Fruit fly (Drosophila melanogaster) whole organism, embryonic: ENCODE measurements around the gene CG12009.
A peak's percentile ranks its signal among the peaks of the same experiment; 100 is the strongest.

Experiments used
- CG10147 ChIP-seq: fragments of 200-800 bp; sonication (Bioruptor generic); optimal IDR thresholded peaks from 2 replicates; lab custom pipeline; 2019; ENCODE audit warnings: missing biosample characterization, mild to moderate bottlenecking, missing genetic modification characterization, moderate library complexity
- CG1024 ChIP-seq: fragments of 200-800 bp; sonication (Bioruptor generic); IDR thresholded peaks from 2 replicates; pipeline ENCODE4 v1.3.6; 2022; ENCODE audit warnings: missing biosample characterization, missing genetic modification characterization
- CG11398 ChIP-seq: fragments of 200-800 bp; sonication (Bioruptor generic); optimal IDR thresholded peaks from 2 replicates; lab custom pipeline; 2016; ENCODE audit warnings: missing biosample characterization, missing genetic modification characterization
- CG1233 ChIP-seq: fragments of 200-800 bp; sonication (Bioruptor generic); optimal IDR thresholded peaks from 4 replicates; lab custom pipeline; 2018; ENCODE audit warnings: missing biosample characterization, mild to moderate bottlenecking, missing genetic modification characterization
- CG12744 ChIP-seq: fragments of 200-800 bp; sonication (Bioruptor generic); optimal IDR thresholded peaks from 2 replicates; lab custom pipeline; 2016; ENCODE audit warnings: missing biosample characterization, missing genetic modification characterization
- CG13424 ChIP-seq: fragments of 200-800 bp; sonication (Bioruptor generic); optimal IDR thresholded peaks from 2 replicates; lab custom pipeline; 2019; ENCODE audit warnings: missing biosample characterization, mild to moderate bottlenecking, missing genetic modification characterization, moderate library complexity
- CG14050 ChIP-seq: fragments of 200-800 bp; sonication (Bioruptor generic); IDR thresholded peaks from 3 replicates; pipeline ENCODE4 v1.3.6; 2022; ENCODE audit warnings: missing biosample characterization, missing genetic modification characterization
- CG14860 ChIP-seq: fragments of 200-800 bp; sonication (Bioruptor generic); IDR thresholded peaks from 3 replicates; pipeline ENCODE4 v1.3.6; 2022; ENCODE audit warnings: missing biosample characterization, missing genetic modification characterization; ENCODE audit not compliant: partially characterized antibody
- CG1602 ChIP-seq: fragments of 200-800 bp; sonication (Bioruptor generic); optimal IDR thresholded peaks from 3 replicates; lab custom pipeline; 2016; ENCODE audit warnings: missing biosample characterization, missing genetic modification characterization
- CG16863 ChIP-seq: fragments of 200-800 bp; sonication (Bioruptor generic); optimal IDR thresholded peaks from 3 replicates; lab custom pipeline; 2016; ENCODE audit warnings: missing biosample characterization, missing genetic modification characterization
- CG17568 ChIP-seq: fragments of 200-800 bp; sonication (Bioruptor generic); optimal IDR thresholded peaks from 2 replicates; lab custom pipeline; 2018; ENCODE audit warnings: missing biosample characterization, mild to moderate bottlenecking, missing genetic modification characterization, moderate library complexity
- CG2199 ChIP-seq: fragments of 200-800 bp; sonication (Bioruptor generic); IDR thresholded peaks from 3 replicates; pipeline ENCODE4 v1.3.6; 2022; ENCODE audit warnings: missing biosample characterization, missing genetic modification characterization
- CG4404 ChIP-seq: fragments of 200-800 bp; sonication (Bioruptor generic); IDR thresholded peaks from 2 replicates; pipeline ENCODE4 v1.3.6; 2022; ENCODE audit warnings: missing biosample characterization, missing genetic modification characterization
- CG6175 ChIP-seq: fragments of 200-800 bp; sonication (Bioruptor generic); IDR thresholded peaks from 3 replicates; pipeline ENCODE4 v1.3.6; 2022; ENCODE audit warnings: missing biosample characterization, missing genetic modification characterization
- CG6654 ChIP-seq: fragments of 200-800 bp; sonication (Bioruptor generic); optimal IDR thresholded peaks from 2 replicates; lab custom pipeline; 2017; ENCODE audit warnings: missing biosample characterization, mild to moderate bottlenecking, missing genetic modification characterization
- CG6791 ChIP-seq: fragments of 200-800 bp; sonication (Bioruptor generic); IDR thresholded peaks from 3 replicates; pipeline ENCODE4 v1.3.6; 2022; ENCODE audit warnings: missing biosample characterization, missing genetic modification characterization; ENCODE audit not compliant: partially characterized antibody
- CG8290 ChIP-seq, 3 experiments: fragments of 200-800 bp; sonication (Bioruptor generic); optimal IDR thresholded peaks; 2 replicates each; lab custom pipeline; 2016 to 2019; ENCODE audit warnings: missing biosample characterization in 3 of 3, missing genetic modification characterization in 3 of 3, mild to moderate bottlenecking in 2 of 3, moderate library complexity in 1 of 3
- CG8924 ChIP-seq: fragments of 200-800 bp; optimal IDR thresholded peaks from 3 replicates; lab custom pipeline; 2019; ENCODE audit warnings: missing biosample characterization, mild to moderate bottlenecking, missing genetic modification characterization, moderate library complexity
- CHES-1-like ChIP-seq: fragments of 200-800 bp; sonication (Bioruptor generic); optimal IDR thresholded peaks from 2 replicates; lab custom pipeline; 2016; ENCODE audit warnings: missing biosample characterization, missing genetic modification characterization
- D19A ChIP-seq: fragments of 200-800 bp; optimal IDR thresholded peaks from 3 replicates; lab custom pipeline; 2019; ENCODE audit warnings: missing biosample characterization, mild to moderate bottlenecking, missing genetic modification characterization, moderate library complexity
- Deaf1 ChIP-seq: fragments of 200-800 bp; optimal IDR thresholded peaks from 3 replicates; lab custom pipeline; 2019; ENCODE audit warnings: missing biosample characterization, mild to moderate bottlenecking, missing genetic modification characterization, moderate library complexity
- Dp ChIP-seq: fragments of 200-800 bp; sonication (Bioruptor generic); optimal IDR thresholded peaks from 2 replicates; lab custom pipeline; 2018; ENCODE audit warnings: missing biosample characterization, mild to moderate bottlenecking, missing genetic modification characterization, moderate library complexity
- Ets65A ChIP-seq: fragments of 200-800 bp; sonication (Bioruptor generic); peaks from one replicate; lab custom pipeline; 2016; ENCODE audit warnings: missing biosample characterization, missing genetic modification characterization
- H15 ChIP-seq: fragments of 200-800 bp; sonication (Bioruptor generic); IDR thresholded peaks from 3 replicates; pipeline ENCODE4 v1.3.6; 2022; ENCODE audit warnings: missing biosample characterization, missing genetic modification characterization
- HLH54F ChIP-seq: fragments of 200-800 bp; sonication (Bioruptor generic); optimal IDR thresholded peaks from 3 replicates; lab custom pipeline; 2016; ENCODE audit warnings: missing biosample characterization, missing genetic modification characterization
- Hr78 ChIP-seq, 2 experiments: fragments of 200-800 bp in 1 of 2; fragments of >200 bp in 1 of 2; sonication (Bioruptor generic) in 1 of 2; optimal IDR thresholded peaks; 2 replicates each; lab custom pipeline; 2017 to 2019; ENCODE audit warnings: missing biosample characterization in 2 of 2, missing genetic modification characterization in 2 of 2, mild to moderate bottlenecking in 1 of 2, moderate library complexity in 1 of 2
- Hsf ChIP-seq: fragments of 200-800 bp; sonication (Bioruptor generic); optimal IDR thresholded peaks from 3 replicates; lab custom pipeline; 2016; ENCODE audit warnings: missing biosample characterization, missing genetic modification characterization
- Jarid2 ChIP-seq: fragments of 200-800 bp; sonication (Bioruptor generic); optimal IDR thresholded peaks from 3 replicates; lab custom pipeline; 2017; ENCODE audit warnings: mild to moderate bottlenecking, missing biosample characterization, missing genetic modification reagents, missing genetic modification characterization
- Mrtf ChIP-seq: fragments of 200-800 bp; sonication (Bioruptor generic); IDR thresholded peaks from 3 replicates; pipeline ENCODE4 v1.3.6; 2022; ENCODE audit warnings: missing biosample characterization, missing genetic modification characterization
- NC2β ChIP-seq: fragments of 200-800 bp; sonication (Bioruptor generic); optimal IDR thresholded peaks from 2 replicates; lab custom pipeline; 2016; ENCODE audit warnings: missing biosample characterization, missing genetic modification characterization
- NK7.1 ChIP-seq: fragments of 200-800 bp; sonication (Bioruptor generic); optimal IDR thresholded peaks from 3 replicates; lab custom pipeline; 2016; ENCODE audit warnings: missing biosample characterization, missing genetic modification characterization
- Stat92E ChIP-seq, 3 experiments: fragments of >200 bp in 2 of 3; fragments of 200-800 bp in 1 of 3; sonication (Bioruptor generic) in 1 of 3; optimal IDR thresholded peaks; 2 replicates each; lab custom pipeline; 2017 to 2019; ENCODE audit warnings: missing biosample characterization in 3 of 3, missing genetic modification characterization in 3 of 3, mild to moderate bottlenecking in 1 of 3, moderate library complexity in 1 of 3
- ap ChIP-seq: fragments of 200-800 bp; sonication (Bioruptor generic); IDR thresholded peaks from 2 replicates; pipeline ENCODE4 v1.3.6; 2022; ENCODE audit warnings: missing biosample characterization, missing genetic modification characterization
- ash1 ChIP-seq: fragments of 200-800 bp; sonication (Bioruptor generic); optimal IDR thresholded peaks from 2 replicates; lab custom pipeline; 2018; ENCODE audit warnings: missing biosample characterization, mild to moderate bottlenecking, missing genetic modification characterization
- bab2 ChIP-seq: fragments of 200-800 bp; sonication (Bioruptor generic); optimal IDR thresholded peaks from 2 replicates; lab custom pipeline; 2016; ENCODE audit warnings: missing biosample characterization, missing genetic modification characterization
- bowl ChIP-seq: fragments of 200-800 bp; sonication (Bioruptor generic); IDR thresholded peaks from 2 replicates; pipeline ENCODE4 v1.3.6; 2022; ENCODE audit warnings: missing biosample characterization, missing genetic modification characterization
- caup ChIP-seq: fragments of 200-800 bp; sonication (Bioruptor generic); optimal IDR thresholded peaks from 3 replicates; lab custom pipeline; 2017; ENCODE audit warnings: missing biosample characterization, mild to moderate bottlenecking, missing genetic modification characterization, moderate library complexity; ENCODE audit not compliant: severe bottlenecking
- croc ChIP-seq: fragments of 200-800 bp; sonication (Bioruptor generic); conservative IDR thresholded peaks from 3 replicates; pipeline ENCODE4 v1.3.6; 2022; ENCODE audit warnings: missing biosample characterization, missing genetic modification characterization
- ems ChIP-seq: fragments of 200-800 bp; sonication (Bioruptor generic); optimal IDR thresholded peaks from 3 replicates; lab custom pipeline; 2016; ENCODE audit warnings: missing biosample characterization, missing genetic modification characterization
- hb ChIP-seq: fragments of 200-800 bp; sonication (Bioruptor generic); IDR thresholded peaks from 3 replicates; pipeline ENCODE4 v1.3.6; 2022; ENCODE audit warnings: missing biosample characterization, missing genetic modification characterization; ENCODE audit not compliant: partially characterized antibody
- lab ChIP-seq: fragments of 200-800 bp; sonication (Bioruptor generic); optimal IDR thresholded peaks from 3 replicates; lab custom pipeline; 2017; ENCODE audit warnings: missing biosample characterization, missing genetic modification characterization, mild to moderate bottlenecking, moderate library complexity, missing genetic modification reagents
- nau ChIP-seq: fragments of 200-800 bp; sonication (Bioruptor generic); optimal IDR thresholded peaks from 3 replicates; lab custom pipeline; 2017; ENCODE audit warnings: missing biosample characterization, mild to moderate bottlenecking, missing genetic modification characterization, missing genetic modification reagents
- nom ChIP-seq: fragments of 200-800 bp; sonication (Bioruptor generic); optimal IDR thresholded peaks from 2 replicates; lab custom pipeline; 2017; ENCODE audit warnings: missing biosample characterization, missing genetic modification characterization, mild to moderate bottlenecking, moderate library complexity, missing genetic modification reagents
- ro ChIP-seq: fragments of 200-800 bp; sonication (Bioruptor generic); IDR thresholded peaks from 2 replicates; pipeline ENCODE4 v1.3.6; 2022; ENCODE audit warnings: missing biosample characterization, missing genetic modification characterization
- salm ChIP-seq: fragments of 200-800 bp; sonication (Bioruptor generic); optimal IDR thresholded peaks from 2 replicates; lab custom pipeline; 2018; ENCODE audit warnings: missing biosample characterization, mild to moderate bottlenecking, missing genetic modification characterization
- sim ChIP-seq: fragments of 200-800 bp; sonication (Bioruptor generic); IDR thresholded peaks from 2 replicates; pipeline ENCODE4 v1.3.6; 2022; ENCODE audit warnings: missing biosample characterization, missing genetic modification characterization
- stc ChIP-seq: fragments of 200-800 bp; sonication (Bioruptor generic); IDR thresholded peaks from 2 replicates; pipeline ENCODE4 v1.3.6; 2022; ENCODE audit warnings: missing biosample characterization, missing genetic modification characterization
- tll ChIP-seq, 2 experiments: fragments of 200-800 bp in 1 of 2; fragments of >200 bp in 1 of 2; sonication (Bioruptor generic) in 1 of 2; optimal IDR thresholded peaks; 2 replicates each; lab custom pipeline; 2017 to 2019; ENCODE audit warnings: missing biosample characterization in 2 of 2, missing genetic modification characterization in 2 of 2, mild to moderate bottlenecking in 1 of 2, moderate library complexity in 1 of 2
- trem ChIP-seq: fragments of 200-800 bp; optimal IDR thresholded peaks from 3 replicates; lab custom pipeline; 2019; ENCODE audit warnings: missing biosample characterization, mild to moderate bottlenecking, missing genetic modification characterization, moderate library complexity

Gene CG12009

DNA sequence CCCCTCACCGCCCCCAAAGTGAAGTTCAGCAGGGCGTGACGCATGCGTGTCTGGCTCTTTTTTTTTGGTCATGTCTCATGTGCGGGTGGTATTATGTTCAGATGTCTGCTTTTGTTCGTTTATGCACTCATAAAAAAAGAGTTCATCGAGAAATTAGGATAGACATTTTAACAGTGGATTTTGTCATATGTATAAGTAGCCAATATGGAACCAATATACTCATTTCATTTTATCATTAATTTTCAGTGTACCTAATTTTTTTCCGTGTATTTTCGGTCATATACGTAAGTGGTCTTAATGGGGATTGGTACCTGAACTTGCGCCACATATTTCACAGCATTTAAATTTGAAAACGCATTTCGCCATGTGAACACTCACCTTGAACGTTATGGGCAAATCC is 9.1 kb downstream of the CG12009 start (continued):
- peak; percentile 70; the same call in 1 of the 3 replicates for TF ChIP-seq H15
- peak; percentile 61 for TF ChIP-seq CG14050
- TF ChIP-seq nom, result no peak
- no peak for TF ChIP-seq Mrtf
- TF ChIP-seq CG12744, result no peak
- peak; percentile 39 for TF ChIP-seq salm (tag; lab: Kevin White, UChicago)
- TF ChIP-seq CHES-1-like (GFP tag; lab: Kevin White, UChicago), result no peak
- no peak for TF ChIP-seq ash1 (GFP tag; lab: Kevin White, UChicago)
- 0 out of 3 replicates have a peak, but pooled peaks have one; percentile 26 for TF ChIP-seq CG6175 (GFP tag; lab: Robert Waterston, UW)
- no peak for TF ChIP-seq CG11398 (GFP tag; lab: Kevin White, UChicago)
- no peak for TF ChIP-seq tll (GFP tag; optimal IDR thresholded peaks at IDR 0.05; lab: Kevin White, UChicago)
- TF ChIP-seq D19A (tag; lab: Kevin White, UChicago), result peak; percentile 52
- TF ChIP-seq Ets65A (GFP tag; lab: Kevin White, UChicago), result peak; percentile 60
- TF ChIP-seq stc (GFP tag; lab: Robert Waterston, UW), result peak; percentile 57; the same call in 1 of the 2 replicates
- peak; percentile 69; the same call in 1 of the 3 replicates for TF ChIP-seq CG2199 (GFP tag; lab: Robert Waterston, UW)
- TF ChIP-seq CG17568 (GFP tag; lab: Kevin White, UChicago), result no peak
- TF ChIP-seq caup (GFP tag; lab: Kevin White, UChicago), result peak; percentile 28
- TF ChIP-seq Dp (GFP tag; lab: Kevin White, UChicago), result no peak
- TF ChIP-seq Stat92E (GFP tag; optimal IDR thresholded peaks at IDR 0.05; lab: Kevin White, UChicago), result no peak
- 0 out of 2 replicates have a peak, but pooled peaks have one; percentile 29 for TF ChIP-seq CG4404 (GFP tag; lab: Robert Waterston, UW)
- TF ChIP-seq CG1602, result peak; percentile 29
- TF ChIP-seq ems (GFP tag; lab: Kevin White, UChicago), result peak; percentile 8
- peak; percentile 61 for TF ChIP-seq ap (GFP tag; lab: Robert Waterston, UW)
- TF ChIP-seq CG6791 (GFP tag; lab: Robert Waterston, UW), result no peak
- no peak for TF ChIP-seq NC2β (GFP tag; lab: Kevin White, UChicago)
- peak; percentile 71 for TF ChIP-seq lab
- no peak for TF ChIP-seq CG14860 (GFP tag; lab: Robert Waterston, UW)
- TF ChIP-seq croc (GFP tag; lab: Robert Waterston, UW), result peak; percentile 46; the same call in 2 of the 3 replicates
- TF ChIP-seq Hsf (GFP tag; lab: Kevin White, UChicago), result peak; percentile 46
- no peak for TF ChIP-seq nau
- TF ChIP-seq Jarid2 (GFP tag; lab: Kevin White, UChicago), result no peak
- no peak for TF ChIP-seq bowl (GFP tag; lab: Robert Waterston, UW)
- TF ChIP-seq CG8924 (tag; lab: Kevin White, UChicago), result peak; percentile 30
- no peak for TF ChIP-seq HLH54F (GFP tag; lab: Kevin White, UChicago)
- TF ChIP-seq sim, result 0 out of 2 replicates have a peak, but pooled peaks have one; percentile 55
- peak; percentile 55 for TF ChIP-seq CG13424 (tag; lab: Kevin White, UChicago)
- peak; percentile 75 for TF ChIP-seq bab2 (GFP tag; lab: Kevin White, UChicago)
- TF ChIP-seq CG10147 (GFP tag; lab: Kevin White, UChicago), result no peak
- peak; percentile 30 for TF ChIP-seq NK7.1 (GFP tag; lab: Kevin White, UChicago)
- TF ChIP-seq hb (GFP tag; lab: Robert Waterston, UW), result no peak
- no peak for TF ChIP-seq Hr78 (GFP tag; optimal IDR thresholded peaks at IDR 0.05; lab: Kevin White, UChicago)
- TF ChIP-seq CG6654 (GFP tag; lab: Kevin White, UChicago), result no peak
- TF ChIP-seq trem, result peak; percentile 19
- TF ChIP-seq CG1233 (GFP tag; lab: Kevin White, UChicago), result peak; percentile 31
- peak; percentile 40 for TF ChIP-seq CG16863 (GFP tag; lab: Kevin White, UChicago)
- no peak for TF ChIP-seq Deaf1 (tag; lab: Kevin White, UChicago)
- TF ChIP-seq CG1024 (GFP tag; lab: Robert Waterston, UW), result peak; percentile 65
- TF ChIP-seq CG8290 (GFP tag; optimal IDR thresholded peaks at IDR 0.05; lab: Kevin White, UChicago), result no peak
- no peak for TF ChIP-seq CG8290 (tag; optimal IDR thresholded peaks at IDR 0.05; lab: Kevin White, UChicago)
- TF ChIP-seq ro (GFP tag; lab: Robert Waterston, UW), result peak; percentile 45; the same call in 1 of the 2 replicates
